Fruit fly (Drosophila melanogaster) whole organism, adult: ENCODE measurements around the gene Cnep1r2.

Experiments
- CG5204 ChIP-seq: fragments of 200-800 bp; sonication (Bioruptor generic); optimal IDR thresholded peaks from 2 replicates; lab custom pipeline; 2016; ENCODE audit warnings: missing biosample characterization, missing genetic modification characterization
- Clk ChIP-seq: fragments of 200-800 bp; sonication (Bioruptor generic); optimal IDR thresholded peaks from 2 replicates; lab custom pipeline; 2017; ENCODE audit warnings: missing biosample characterization, missing genetic modification characterization
- Mnt ChIP-seq: fragments of 200-800 bp; sonication (Bioruptor generic); optimal IDR thresholded peaks from 2 replicates; lab custom pipeline; 2016; ENCODE audit warnings: missing biosample characterization, mild to moderate bottlenecking, missing genetic modification characterization
- bab1 ChIP-seq: fragments of 200-800 bp; sonication (Bioruptor generic); optimal IDR thresholded peaks from 3 replicates; lab custom pipeline; 2019; ENCODE audit warnings: missing biosample characterization, mild to moderate bottlenecking, missing genetic modification characterization, moderate library complexity
- cnc ChIP-seq, 2 experiments: fragments of >200 bp; optimal IDR thresholded peaks; 2 replicates each; lab custom pipeline; 2017
- kay ChIP-seq: fragments of 200-800 bp; sonication (Bioruptor generic); peaks from one replicate; lab custom pipeline; 2016; ENCODE audit warnings: missing biosample characterization, missing genetic modification characterization, borderline replicate concordance
- ovo ChIP-seq: fragments of 200-800 bp; sonication (Bioruptor generic); optimal IDR thresholded peaks from 2 replicates; lab custom pipeline; 2016; ENCODE audit warnings: missing biosample characterization, missing genetic modification characterization

- TF ChIP-seq Mnt, result no peak
- no peak for TF ChIP-seq ovo (GFP tag; lab: Kevin White, UChicago)
- no peak for TF ChIP-seq CG5204 (GFP tag; lab: Kevin White, UChicago)
- no peak for TF ChIP-seq cnc (optimal IDR thresholded peaks at IDR 0.05; lab: Kevin White, UChicago)
- TF ChIP-seq Clk, result no peak
- no peak for TF ChIP-seq kay (GFP tag; lab: Kevin White, UChicago)
- TF ChIP-seq bab1 (GFP tag; lab: Kevin White, UChicago), result no peak
Measured at dm6 chr3L:10672540-10672939, 34.6 kb downstream of the Cnep1r2 start.
